Fruit fly (Drosophila melanogaster) whole organism, wandering third instar larva: ENCODE measurements around the gene Paics.

Experiments
- CG32264 ChIP-seq: fragments of 200-800 bp; sonication (Bioruptor generic); optimal IDR thresholded peaks from 2 replicates; lab custom pipeline; 2016; ENCODE audit warnings: missing biosample characterization, missing genetic modification characterization
- Hr78 ChIP-seq: fragments of >200 bp; optimal IDR thresholded peaks from 2 replicates; lab custom pipeline; 2017; ENCODE audit warnings: missing biosample characterization, missing genetic modification characterization
- Sp1 ChIP-seq: fragments of 200-800 bp; sonication (Bioruptor generic); optimal IDR thresholded peaks from 3 replicates; lab custom pipeline; 2019; ENCODE audit warnings: missing biosample characterization, mild to moderate bottlenecking, missing genetic modification characterization, moderate library complexity
- dmrt93B ChIP-seq: fragments of 200-800 bp; sonication (Bioruptor generic); optimal IDR thresholded peaks from 2 replicates; lab custom pipeline; 2018; ENCODE audit warnings: missing biosample characterization, mild to moderate bottlenecking, missing genetic modification characterization
- dsf ChIP-seq: sonication (Bioruptor generic); optimal IDR thresholded peaks from 2 replicates; lab custom pipeline; 2016; ENCODE audit warnings: missing biosample characterization, missing genetic modification characterization, borderline replicate concordance
- h ChIP-seq: fragments of 200-800 bp; sonication (Bioruptor generic); optimal IDR thresholded peaks from 3 replicates; lab custom pipeline; 2016; ENCODE audit warnings: missing biosample characterization, mild to moderate bottlenecking, missing genetic modification characterization
- jim ChIP-seq: fragments of 175-275, 200-325 bp; sonication (Bioruptor generic); optimal IDR thresholded peaks from 2 replicates; lab custom pipeline; 2016; ENCODE audit warnings: missing biosample characterization, mild to moderate bottlenecking, missing genetic modification characterization
- pan ChIP-seq: fragments of >200 bp; optimal IDR thresholded peaks from 2 replicates; lab custom pipeline; 2017
- psq ChIP-seq: fragments of 200-800 bp; sonication (Bioruptor generic); optimal IDR thresholded peaks from 3 replicates; lab custom pipeline; 2017; ENCODE audit warnings: missing biosample characterization, mild to moderate bottlenecking, missing genetic modification characterization, moderate library complexity
- woc ChIP-seq: sonication (Bioruptor generic); optimal IDR thresholded peaks from 2 replicates; lab custom pipeline; 2016; ENCODE audit warnings: missing biosample characterization, mild to moderate bottlenecking, missing genetic modification characterization

DNA sequence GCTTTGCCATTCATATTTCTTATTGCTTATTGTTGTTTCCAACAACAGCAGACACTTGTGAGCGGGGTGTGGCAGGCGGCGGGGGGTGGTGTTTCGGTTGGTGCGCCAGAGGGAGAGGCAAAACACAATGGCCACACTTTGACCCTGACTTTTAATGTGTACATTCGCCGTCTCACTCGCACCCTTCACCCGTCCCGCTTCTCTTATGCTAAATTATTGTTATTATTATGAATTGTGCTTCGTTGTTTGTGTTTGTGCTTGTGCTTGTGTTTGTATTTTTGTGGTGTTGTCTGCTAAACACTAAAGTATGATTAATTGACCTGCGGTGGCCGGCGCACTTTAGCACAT lies 4.1 kb downstream of the Paics start:
- no peak for TF ChIP-seq woc (GFP tag; lab: Kevin White, UChicago)
- peak; percentile 82 for TF ChIP-seq psq (GFP tag; lab: Kevin White, UChicago)
- no peak for TF ChIP-seq Sp1
- no peak for TF ChIP-seq jim (GFP tag; lab: Kevin White, UChicago)
- no peak for TF ChIP-seq Hr78 (GFP tag; lab: Kevin White, UChicago)
- no peak for TF ChIP-seq dmrt93B
- no peak for TF ChIP-seq CG32264 (GFP tag; lab: Kevin White, UChicago)
- TF ChIP-seq dsf (GFP tag; lab: Kevin White, UChicago), result no peak
- no peak for TF ChIP-seq h (GFP tag; lab: Kevin White, UChicago)
- TF ChIP-seq pan (lab: Kevin White, UChicago), result no peak
